Worm (Caenorhabditis elegans) whole organism, L4 larva: ENCODE measurements around the gene cwn-2.

Experiments used
- D1046.2 ChIP-seq: fragments of 200-800 bp; sonication (Bioruptor generic); IDR thresholded peaks from 2 replicates; pipeline ENCODE4 v1.3.6; 2022; ENCODE audit warnings: missing genetic modification characterization, missing compliant biosample characterization
- F10B5.3 ChIP-seq: sonication (generic microtip); optimal IDR thresholded peaks from 2 replicates; lab custom pipeline; 2016; ENCODE audit warnings: mild to moderate bottlenecking, missing genetic modification characterization, missing compliant biosample characterization
- F26F4.8 ChIP-seq: fragments of 200-800 bp; sonication (Bioruptor generic); conservative IDR thresholded peaks from 2 replicates; pipeline ENCODE4 v1.3.6; 2022; ENCODE audit warnings: missing genetic modification characterization, missing compliant biosample characterization
- F44E2.7 ChIP-seq: fragments of 200-800 bp; sonication (Bioruptor generic); IDR thresholded peaks from 2 replicates; pipeline ENCODE4 v2.1.2; 2022; ENCODE audit warnings: missing genetic modification characterization, missing compliant biosample characterization
- R02D3.7 ChIP-seq: fragments of 150-350 bp; sonication (generic microtip); optimal IDR thresholded peaks from 3 replicates; lab custom pipeline; 2014; ENCODE audit warnings: missing biosample characterization, missing genetic modification characterization
- Y105C5A.15 ChIP-seq: fragments of 200-800 bp; sonication (Bioruptor generic); IDR thresholded peaks from 2 replicates; pipeline ENCODE4 v1.3.6; 2022; ENCODE audit warnings: missing genetic modification characterization, missing compliant biosample characterization
- ama-1 ChIP-seq: fragments of 150-350 bp; optimal IDR thresholded peaks from 2 replicates; lab custom pipeline; 2014; ENCODE audit warnings: inconsistent platforms, mixed read lengths
- ceh-28 ChIP-seq: fragments of 150-350 bp; optimal IDR thresholded peaks from 2 replicates; lab custom pipeline; 2014; ENCODE audit warnings: missing biosample characterization, missing genetic modification reagents, missing genetic modification characterization
- ceh-32 ChIP-seq: sonication (generic microtip); optimal IDR thresholded peaks from 2 replicates; lab custom pipeline; 2016; ENCODE audit warnings: mild to moderate bottlenecking, missing genetic modification characterization, missing compliant biosample characterization; ENCODE audit not compliant: poor library complexity
- ces-1 ChIP-seq: fragments of 150-350 bp; sonication (generic microtip); optimal IDR thresholded peaks from 4 replicates; lab custom pipeline; 2014; ENCODE audit warnings: missing biosample characterization, missing genetic modification reagents, missing genetic modification characterization
- daf-12 ChIP-seq: fragments of 150-350 bp; optimal IDR thresholded peaks from 2 replicates; lab custom pipeline; 2014; ENCODE audit warnings: missing biosample characterization, missing genetic modification reagents, missing genetic modification characterization
- daf-19 ChIP-seq: fragments of 200-800 bp; sonication (Bioruptor generic); conservative IDR thresholded peaks from 2 replicates; pipeline ENCODE4 v1.3.6; 2022; ENCODE audit warnings: missing genetic modification characterization, missing compliant biosample characterization
- duxl-1 ChIP-seq: sonication (generic microtip); optimal IDR thresholded peaks from 2 replicates; lab custom pipeline; 2016; ENCODE audit warnings: mild to moderate bottlenecking, missing genetic modification characterization, moderate library complexity, missing compliant biosample characterization; ENCODE audit not compliant: poor library complexity
- dve-1 ChIP-seq: sonication (generic microtip); optimal IDR thresholded peaks from 2 replicates; lab custom pipeline; 2017; ENCODE audit warnings: antibody characterized with exemption, mild to moderate bottlenecking, missing genetic modification characterization, missing compliant biosample characterization; ENCODE audit not compliant: insufficient read depth
- fkh-10 ChIP-seq: fragments of 150-350 bp; optimal IDR thresholded peaks from 2 replicates; lab custom pipeline; 2014; ENCODE audit warnings: missing biosample characterization, missing genetic modification reagents, missing genetic modification characterization
- hmg-1.1 ChIP-seq: fragments of 200-800 bp; sonication (Bioruptor generic); IDR thresholded peaks from 2 replicates; pipeline ENCODE4 v1.3.6; 2022; ENCODE audit warnings: missing genetic modification reagents, missing genetic modification characterization, missing compliant biosample characterization
- lin-15B ChIP-seq: fragments of 150-350 bp; sonication (generic microtip); optimal IDR thresholded peaks from 3 replicates; lab custom pipeline; 2014; ENCODE audit warnings: missing biosample characterization, missing genetic modification characterization
- lsy-2 ChIP-seq, 2 experiments: fragments of 150-350 bp in 1 of 2; sonication (generic microtip) in 1 of 2; optimal IDR thresholded peaks; 2 replicates each; lab custom pipeline; 2014 to 2017; ENCODE audit warnings: missing biosample characterization in 2 of 2, missing genetic modification characterization in 2 of 2
- mdl-1 ChIP-seq, 2 experiments: fragments of 150-350 bp in 1 of 2; sonication (generic microtip) in 1 of 2; optimal IDR thresholded peaks; 2 replicates each; lab custom pipeline; 2014 to 2017; ENCODE audit warnings: missing biosample characterization in 2 of 2, missing genetic modification characterization in 2 of 2
- mxl-3 ChIP-seq: fragments of 200-800 bp; sonication (Bioruptor generic); optimal IDR thresholded peaks from 2 replicates; lab custom pipeline; 2018; ENCODE audit warnings: mild to moderate bottlenecking, missing genetic modification characterization, missing compliant biosample characterization
- nhr-42 ChIP-seq: fragments of 200-800 bp; sonication (Bioruptor generic); IDR thresholded peaks from 2 replicates; pipeline ENCODE4 v1.3.6; 2022; ENCODE audit warnings: missing genetic modification characterization, missing compliant biosample characterization
- nhr-48 ChIP-seq: sonication (generic microtip); optimal IDR thresholded peaks from 2 replicates; lab custom pipeline; 2016; ENCODE audit warnings: mild to moderate bottlenecking, missing genetic modification characterization, missing compliant biosample characterization
- pha-4 ChIP-seq, 2 experiments: fragments of 150-350 bp in 1 of 2; fragments of 200-800 bp in 1 of 2; sonication (Bioruptor generic) in 1 of 2; IDR thresholded peaks in 1 of 2; optimal IDR thresholded peaks in 1 of 2; 2 replicates each; pipeline versions ENCODE4 v1.3.6 to Lab custom; 2014 to 2022; ENCODE audit warnings: missing genetic modification characterization in 2 of 2, missing genetic modification reagents in 2 of 2, missing biosample characterization in 1 of 2, missing compliant biosample characterization in 1 of 2
- pqm-1 ChIP-seq: sonication (generic microtip); optimal IDR thresholded peaks from 2 replicates; lab custom pipeline; 2017; ENCODE audit warnings: missing biosample characterization, missing genetic modification characterization
- saeg-2 ChIP-seq: fragments of 200-800 bp; sonication (Bioruptor generic); IDR thresholded peaks from 2 replicates; pipeline ENCODE4 v1.3.6; 2022; ENCODE audit warnings: missing genetic modification reagents, missing genetic modification characterization, missing compliant biosample characterization
- snpc-1.2 ChIP-seq: fragments of 200-800 bp; sonication (Bioruptor generic); IDR thresholded peaks from 2 replicates; pipeline ENCODE4 v1.3.6; 2022; ENCODE audit warnings: missing genetic modification reagents, missing genetic modification characterization, missing compliant biosample characterization
- spr-1 ChIP-seq: sonication (generic microtip); optimal IDR thresholded peaks from 2 replicates; lab custom pipeline; 2016; ENCODE audit warnings: mild to moderate bottlenecking, missing genetic modification characterization, missing compliant biosample characterization
- spr-3 ChIP-seq: fragments of 200-800 bp; sonication (Bioruptor generic); optimal IDR thresholded peaks from 2 replicates; lab custom pipeline; 2018; ENCODE audit warnings: mild to moderate bottlenecking, missing genetic modification characterization, missing compliant biosample characterization
- tra-1 ChIP-seq: fragments of 200-800 bp; sonication (Bioruptor generic); IDR thresholded peaks from 2 replicates; pipeline ENCODE4 v1.3.6; 2022; ENCODE audit warnings: missing genetic modification reagents, missing genetic modification characterization, missing compliant biosample characterization
- unc-39 ChIP-seq: sonication (generic microtip); optimal IDR thresholded peaks from 2 replicates; lab custom pipeline; 2017; ENCODE audit warnings: missing biosample characterization, missing genetic modification characterization
- unc-62 ChIP-seq, 3 experiments: fragments of 150-350 bp in 1 of 3; sonication (generic microtip); optimal IDR thresholded peaks in 2 of 3; peaks in 1 of 3; 1 replicate in 1 of 3; 2 replicates in 2 of 3; lab custom pipeline; 2014 to 2017; ENCODE audit warnings: missing biosample characterization in 3 of 3, missing genetic modification characterization in 3 of 3, missing genetic modification reagents in 3 of 3, missing genotype in 1 of 3
- vab-7 ChIP-seq: fragments of 200-800 bp; sonication (Bioruptor generic); IDR thresholded peaks from 2 replicates; pipeline ENCODE4 v1.3.6; 2022; ENCODE audit warnings: missing genetic modification reagents, missing genetic modification characterization, missing compliant biosample characterization
- zag-1 ChIP-seq: fragments of 150-350 bp; optimal IDR thresholded peaks from 2 replicates; lab custom pipeline; 2014; ENCODE audit warnings: missing biosample characterization, missing genetic modification characterization
- zfp-3 ChIP-seq: fragments of 200-800 bp; sonication (Bioruptor generic); conservative IDR thresholded peaks from 2 replicates; pipeline ENCODE4 v1.3.6; 2022; ENCODE audit warnings: missing genetic modification reagents, missing genetic modification characterization, missing compliant biosample characterization
- ztf-7 ChIP-seq: fragments of 150-350 bp; optimal IDR thresholded peaks from 2 replicates; lab custom pipeline; 2014; ENCODE audit warnings: missing biosample characterization, missing genetic modification characterization

Gene cwn-2

DNA sequence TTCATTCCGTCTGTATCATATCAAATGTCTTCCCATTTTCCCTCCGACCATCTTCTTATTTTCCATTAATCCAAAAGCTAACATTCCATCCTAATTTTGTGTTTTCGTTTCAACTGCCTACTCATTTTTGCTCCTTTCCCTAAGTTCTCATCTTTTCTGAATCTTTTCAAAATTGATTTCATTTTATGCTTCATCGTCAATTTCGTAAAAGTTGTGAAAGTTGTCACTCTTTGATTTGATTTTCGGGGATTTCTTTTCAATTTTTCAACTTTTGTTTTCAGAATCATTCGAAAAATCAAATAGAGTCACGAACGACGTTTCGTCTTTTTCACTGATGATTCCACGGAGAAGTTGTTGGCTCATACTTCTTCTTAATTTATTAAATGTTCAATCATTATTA, at the start of gene cwn-2:
TSS of gene cwn-2 (plus strand) at position 276 of the 400 bp plus-strand sequence.
- TF ChIP-seq vab-7 (no peak), unc-62 (GFP tag; optimal IDR thresholded peaks at IDR 0.05 in 1 of 2; lab: Kevin White, UChicago) (peak in 1 of 2 experiments; percentile 21), unc-62 (tag; optimal IDR thresholded peaks at IDR 0.05; lab: Kevin White, UChicago) (no peak), fkh-10 (GFP tag; lab: Kevin White, UChicago) (peak; percentile 81), ces-1 (GFP tag; lab: Kevin White, UChicago) (peak; percentile 3)

DNA sequence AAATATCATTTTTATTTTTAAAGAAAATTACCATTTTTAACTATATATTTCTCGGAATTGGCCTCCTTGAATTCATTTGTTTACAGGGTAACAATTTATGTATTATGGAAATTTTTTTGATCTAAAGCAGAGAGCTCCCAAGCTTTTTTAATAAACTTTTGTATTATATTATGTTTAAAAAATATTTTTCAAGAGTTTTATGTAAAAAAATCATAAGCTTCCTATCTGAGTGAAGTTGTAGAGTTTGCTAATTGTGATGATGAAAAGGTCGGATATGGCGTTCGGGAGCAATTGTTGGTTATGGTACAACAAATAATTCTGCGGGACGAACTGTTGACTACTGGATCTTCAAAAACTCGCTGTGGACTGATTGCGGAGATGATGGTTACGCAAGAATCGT, 46.3 kb upstream of the cwn-2 start, which contains the start of gene F44D12.19:
TSS of gene F44D12.19 (plus strand) at position 301 of the 400 bp plus-strand sequence.
- TF ChIP-seq F26F4.8 (no peak), tra-1 (no peak), vab-7 (no peak), duxl-1 (no peak), nhr-48 (tag; lab: Kevin White, UChicago) (no peak), ceh-28 (tag; lab: Kevin White, UChicago) (no peak)

DNA sequence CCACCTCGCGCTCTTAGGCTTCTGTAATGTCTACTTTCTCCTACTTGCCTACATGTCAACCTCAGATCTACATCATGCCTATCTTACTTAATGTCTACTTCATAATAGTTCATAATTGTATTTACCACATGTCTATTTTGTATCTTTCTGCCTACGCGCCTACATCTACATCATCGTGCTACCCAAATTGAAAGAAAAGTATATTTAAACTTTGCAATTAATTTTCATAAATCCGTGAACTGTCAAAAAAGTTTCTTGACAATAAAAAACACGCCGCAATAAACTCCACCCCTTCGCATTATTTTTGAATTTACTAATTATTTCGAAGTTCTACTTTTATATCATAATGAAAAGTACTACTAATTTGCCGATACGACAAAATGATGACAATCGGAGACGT, 44.6 kb upstream of the cwn-2 start, which contains the start of gene F44D12.8:
TSS of gene F44D12.8 (plus strand) at position 301 of the 400 bp plus-strand sequence.
- no peak for TF ChIP-seq saeg-2 (GFP tag; lab: Robert Waterston, UW)
- no peak for TF ChIP-seq dve-1 (tag; lab: Kevin White, UChicago)
- no peak for TF ChIP-seq F44E2.7 (GFP tag; lab: Robert Waterston, UW)
- no peak for TF ChIP-seq vab-7
- no peak for TF ChIP-seq pqm-1 (tag; lab: Kevin White, UChicago)
- TF ChIP-seq nhr-42 = no peak
- TF ChIP-seq fkh-10 (GFP tag; lab: Kevin White, UChicago) = no peak
- no peak for TF ChIP-seq spr-1 (tag; lab: Kevin White, UChicago)
- no peak for TF ChIP-seq unc-39 (tag; lab: Kevin White, UChicago)
- TF ChIP-seq pha-4 (GFP tag; IDR thresholded peaks at IDR 0.05; lab: Robert Waterston, UW) = no peak
- no peak for TF ChIP-seq pha-4 (tag; optimal IDR thresholded peaks at IDR 0.05; lab: Kevin White, UChicago)
- no peak for TF ChIP-seq mdl-1 (tag; optimal IDR thresholded peaks at IDR 0.05; lab: Kevin White, UChicago)
- no peak for TF ChIP-seq lsy-2 (tag; optimal IDR thresholded peaks at IDR 0.05; lab: Kevin White, UChicago)
- no peak for TF ChIP-seq zag-1 (tag; lab: Kevin White, UChicago)
- TF ChIP-seq D1046.2 = no peak
- no peak for TF ChIP-seq mxl-3 (GFP tag; lab: Kevin White, UChicago)
- TF ChIP-seq daf-19 (GFP tag; lab: Robert Waterston, UW) = no peak
- no peak for TF ChIP-seq F26F4.8
- no peak for TF ChIP-seq spr-3 (GFP tag; lab: Kevin White, UChicago)
- no peak for TF ChIP-seq ceh-32 (tag; lab: Kevin White, UChicago)

DNA sequence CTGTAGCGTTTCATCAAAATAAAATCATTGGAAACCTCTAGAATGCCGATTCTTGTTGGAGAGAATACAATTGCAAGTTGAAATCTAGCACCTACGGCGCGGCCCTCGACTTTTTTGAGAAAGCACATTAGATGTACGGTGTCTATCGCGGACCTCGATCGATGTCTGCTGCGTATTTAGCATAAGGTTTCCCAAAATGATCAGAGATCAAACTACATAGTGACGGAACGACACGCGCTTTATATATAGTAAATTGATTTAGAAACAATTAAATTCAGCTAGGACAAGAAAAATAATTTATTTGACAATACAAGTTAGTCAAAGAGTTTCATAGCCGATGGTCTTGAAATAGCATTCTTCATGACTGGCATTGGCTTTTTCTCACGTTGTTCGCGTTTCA, 41.5 kb upstream of the cwn-2 start:
- TF ChIP-seq ztf-7 (tag; lab: Kevin White, UChicago) (no peak), R02D3.7 (tag; lab: Kevin White, UChicago) (no peak), hmg-1.1 (no peak), ama-1 (lab: Kevin White, UChicago) (no peak), Y105C5A.15 (no peak), zfp-3 (GFP tag; lab: Robert Waterston, UW) (no peak), daf-12 (no peak), snpc-1.2 (GFP tag; lab: Robert Waterston, UW) (no peak), lin-15B (tag; lab: Kevin White, UChicago) (no peak), F10B5.3 (tag; lab: Kevin White, UChicago) (no peak)
